Fruit fly (Drosophila melanogaster): ENCODE measurements around the gene boi.

Gene boi

dm6 chrX:2443798-2444197, 26.0 kb downstream of the boi start, which contains the start of gene tko (continued):
- TF ChIP-seq CG6813 (GFP tag; optimal IDR thresholded peaks at IDR 0.05) (no peak), dpn (GFP tag; optimal IDR thresholded peaks at IDR 0.05) (peak; percentile 20 to 39), CG10366 (GFP tag; IDR thresholded peaks at IDR 0.05) (no peak), emc (GFP tag; optimal IDR thresholded peaks at IDR 0.05) (no peak), CG11456 (GFP tag; IDR thresholded peaks at IDR 0.05) (0 out of 3 replicates have a peak, but pooled peaks have one; percentile 24), sna (GFP tag; IDR thresholded peaks at IDR 0.05; ENCODE audit: partially characterized antibody) (peak; percentile 85), Atf-2 (GFP tag; optimal IDR thresholded peaks at IDR 0.05) (no peak), en (GFP tag; optimal IDR thresholded peaks at IDR 0.05) (no peak), bbx (GFP tag; IDR thresholded peaks at IDR 0.05; ENCODE audit: partially characterized antibody) (peak; percentile 96), wdn (GFP tag; IDR thresholded peaks at IDR 0.05) (no peak), disco-r (GFP tag; optimal IDR thresholded peaks at IDR 0.05) (peak; percentile 48), CG13287 (GFP tag; IDR thresholded peaks at IDR 0.05; ENCODE audit: partially characterized antibody) (peak; percentile 96), CG8944 (GFP tag; optimal IDR thresholded peaks at IDR 0.05) (no peak), Jarid2 (GFP tag; optimal IDR thresholded peaks at IDR 0.05) (no peak), CG15011 (GFP tag; optimal IDR thresholded peaks at IDR 0.05) (no peak), CG4328 (GFP tag; optimal IDR thresholded peaks at IDR 0.05) (no peak), CG17186 (GFP tag; optimal IDR thresholded peaks at IDR 0.05) (no peak), CG7928 (GFP tag; optimal IDR thresholded peaks at IDR 0.05) (peak; percentile 30), CG14667 (GFP tag; IDR thresholded peaks at IDR 0.05) (no peak), Xrp1 (GFP tag; IDR thresholded peaks at IDR 0.05) (no peak), CG7987 (GFP tag; optimal IDR thresholded peaks at IDR 0.05) (peak; percentile 53), CG34376 (GFP tag; optimal IDR thresholded peaks at IDR 0.05) (no peak), fd96Cb (tag; optimal IDR thresholded peaks at IDR 0.05) (no peak), CG1832 (GFP tag; optimal IDR thresholded peaks at IDR 0.05) (no peak), CG17385 (GFP tag; optimal IDR thresholded peaks at IDR 0.05) (no peak), ranshi (GFP tag; IDR thresholded peaks at IDR 0.05) (no peak), CG7271 (tag; optimal IDR thresholded peaks at IDR 0.05) (no peak), Atf3 (GFP tag; optimal IDR thresholded peaks at IDR 0.05) (no peak), pfk (GFP tag; optimal IDR thresholded peaks at IDR 0.05) (no peak), Neu2 (GFP tag; optimal IDR thresholded peaks at IDR 0.05; ENCODE audit: borderline replicate concordance) (no peak), CG15269 (tag; optimal IDR thresholded peaks at IDR 0.05) (no peak), CG31441 (GFP tag; IDR thresholded peaks at IDR 0.05) (no peak), nom (GFP tag; optimal IDR thresholded peaks at IDR 0.05) (no peak), CG30403 (GFP tag; optimal IDR thresholded peaks at IDR 0.05) (no peak), CG6654 (GFP tag; optimal IDR thresholded peaks at IDR 0.05) (no peak), hb (GFP tag; IDR thresholded peaks at IDR 0.05; ENCODE audit: partially characterized antibody) (peak; percentile 82), CG1024 (GFP tag; IDR thresholded peaks at IDR 0.05) (no peak), CG8924 (tag; optimal IDR thresholded peaks at IDR 0.05) (no peak), Atf6 (GFP tag; IDR thresholded peaks at IDR 0.05) (no peak), Lhr (GFP tag; optimal IDR thresholded peaks at IDR 0.05) (peak; percentile 77), Poxn (GFP tag; IDR thresholded peaks at IDR 0.05) (no peak), Sox100B (GFP tag; optimal IDR thresholded peaks at IDR 0.05) (no peak), btn (GFP tag; optimal IDR thresholded peaks at IDR 0.05) (no peak), org-1 (GFP tag; optimal IDR thresholded peaks at IDR 0.05) (no peak), MTF-1 (GFP tag; optimal IDR thresholded peaks at IDR 0.05; ENCODE audit: borderline replicate concordance) (no peak), crol (GFP tag; IDR thresholded peaks at IDR 0.05) (no peak), CG3995 (GFP tag; optimal IDR thresholded peaks at IDR 0.05) (peak; percentile 88), CG5180 (GFP tag; optimal IDR thresholded peaks at IDR 0.05) (no peak), CG4707 (GFP tag; optimal IDR thresholded peaks at IDR 0.05) (no peak), CG17361 (GFP tag; IDR thresholded peaks at IDR 0.05) (0 out of 3 replicates have a peak, but pooled peaks have one; percentile 11), CG2199 (GFP tag; IDR thresholded peaks at IDR 0.05) (no peak)

Measured in whole organism, embryonic.